Fruit fly (Drosophila melanogaster) whole organism, embryonic: ENCODE data around the gene CG4783.

ENCODE experiments used
- Atf6 ChIP-seq: fragments of 200-800 bp; sonication (Bioruptor generic); IDR thresholded peaks from 2 replicates; pipeline ENCODE4 v1.3.6; 2022; ENCODE audit warnings: missing biosample characterization, missing genetic modification characterization
- Bgb ChIP-seq: fragments of 200-800 bp; sonication (Bioruptor generic); IDR thresholded peaks from 2 replicates; pipeline ENCODE4 v1.3.6; 2022; ENCODE audit warnings: missing biosample characterization, missing genetic modification characterization; ENCODE audit not compliant: partially characterized antibody
- CG10267 ChIP-seq: fragments of 200-800 bp; sonication (Bioruptor generic); optimal IDR thresholded peaks from 2 replicates; lab custom pipeline; 2018; ENCODE audit warnings: missing biosample characterization, mild to moderate bottlenecking, missing genetic modification characterization, moderate library complexity
- CG10274 ChIP-seq: fragments of 200-800 bp; sonication (Bioruptor generic); optimal IDR thresholded peaks from 3 replicates; lab custom pipeline; 2017; ENCODE audit warnings: missing biosample characterization, mild to moderate bottlenecking, missing genetic modification characterization
- CG10959 ChIP-seq: fragments of 200-800 bp; sonication (Bioruptor generic); IDR thresholded peaks from 2 replicates; pipeline ENCODE4 v1.3.6; 2022; ENCODE audit warnings: missing biosample characterization, missing genetic modification characterization
- CG11456 ChIP-seq: fragments of 200-800 bp; sonication (Bioruptor generic); IDR thresholded peaks from 3 replicates; pipeline ENCODE4 v1.3.6; 2022; ENCODE audit warnings: missing biosample characterization, missing genetic modification characterization
- CG11696 ChIP-seq: fragments of 200-800 bp; sonication (Bioruptor generic); IDR thresholded peaks from 2 replicates; pipeline ENCODE4 v1.3.6; 2022; ENCODE audit warnings: missing biosample characterization, missing genetic modification characterization
- CG12299 ChIP-seq: fragments of 200-800 bp; sonication (Bioruptor generic); optimal IDR thresholded peaks from 2 replicates; lab custom pipeline; 2018; ENCODE audit warnings: missing biosample characterization, mild to moderate bottlenecking, missing genetic modification characterization
- CG12942 ChIP-seq: fragments of 200-800 bp; sonication (Bioruptor generic); optimal IDR thresholded peaks from 3 replicates; lab custom pipeline; 2016; ENCODE audit warnings: missing biosample characterization, missing genetic modification characterization
- CG1602 ChIP-seq: fragments of 200-800 bp; sonication (Bioruptor generic); optimal IDR thresholded peaks from 3 replicates; lab custom pipeline; 2016; ENCODE audit warnings: missing biosample characterization, missing genetic modification characterization
- CG17612 ChIP-seq: fragments of 200-800 bp; sonication (Bioruptor generic); IDR thresholded peaks from 2 replicates; pipeline ENCODE4 v1.3.6; 2022; ENCODE audit warnings: missing biosample characterization, missing genetic modification characterization
- CG2129 ChIP-seq: fragments of 200-800 bp; sonication (Bioruptor generic); IDR thresholded peaks from 2 replicates; pipeline ENCODE4 v1.3.6; 2022; ENCODE audit warnings: missing biosample characterization, missing genetic modification characterization; ENCODE audit not compliant: partially characterized antibody
- CG2889 ChIP-seq: fragments of 200-800 bp; sonication (Bioruptor generic); IDR thresholded peaks from 3 replicates; pipeline ENCODE4 v1.3.6; 2022; ENCODE audit warnings: missing biosample characterization, missing genetic modification characterization
- CG31224 ChIP-seq: fragments of 200-800 bp; sonication (Bioruptor generic); IDR thresholded peaks from 2 replicates; pipeline ENCODE4 v1.3.6; 2022; ENCODE audit warnings: missing biosample characterization, missing genetic modification characterization
- CG31441 ChIP-seq: fragments of 200-800 bp; sonication (Bioruptor generic); IDR thresholded peaks from 2 replicates; pipeline ENCODE4 v1.3.6; 2022; ENCODE audit warnings: missing biosample characterization, missing genetic modification characterization
- CG33213 ChIP-seq: fragments of 200-800 bp; sonication (Bioruptor generic); optimal IDR thresholded peaks from 3 replicates; lab custom pipeline; 2016; ENCODE audit warnings: missing biosample characterization, missing genetic modification characterization
- CG4360 ChIP-seq: fragments of 200-800 bp; sonication (Bioruptor generic); IDR thresholded peaks from 2 replicates; pipeline ENCODE4 v1.3.6; 2022; ENCODE audit warnings: missing biosample characterization, missing genetic modification characterization
- CG8281 ChIP-seq: fragments of 200-800 bp; sonication (Bioruptor generic); optimal IDR thresholded peaks from 2 replicates; lab custom pipeline; 2018; ENCODE audit warnings: missing biosample characterization, mild to moderate bottlenecking, missing genetic modification characterization, moderate library complexity
- CG8290 ChIP-seq, 3 experiments: fragments of 200-800 bp; sonication (Bioruptor generic); optimal IDR thresholded peaks; 2 replicates each; lab custom pipeline; 2016 to 2019; ENCODE audit warnings: missing biosample characterization in 3 of 3, missing genetic modification characterization in 3 of 3, mild to moderate bottlenecking in 2 of 3, moderate library complexity in 1 of 3
- CG9609 ChIP-seq: fragments of 200-800 bp; sonication (Bioruptor generic); optimal IDR thresholded peaks from 3 replicates; lab custom pipeline; 2016; ENCODE audit warnings: missing biosample characterization, missing genetic modification characterization
- CG9727 ChIP-seq: fragments of 200-800 bp; sonication (Bioruptor generic); optimal IDR thresholded peaks from 3 replicates; lab custom pipeline; 2017; ENCODE audit warnings: missing biosample characterization, mild to moderate bottlenecking, missing genetic modification characterization
- D ChIP-seq, 2 experiments: fragments of 200-800 bp in 1 of 2; fragments of >200 bp in 1 of 2; sonication (Bioruptor generic) in 1 of 2; optimal IDR thresholded peaks; 2 replicates in 1 of 2; 3 replicates in 1 of 2; lab custom pipeline; 2017; ENCODE audit warnings: mild to moderate bottlenecking in 1 of 2, missing biosample characterization in 1 of 2, missing genetic modification characterization in 1 of 2, missing genetic modification reagents in 1 of 2
- ERR ChIP-seq: fragments of 200-800 bp; sonication (Bioruptor generic); optimal IDR thresholded peaks from 2 replicates; lab custom pipeline; 2016; ENCODE audit warnings: missing biosample characterization, missing genetic modification characterization
- HLH54F ChIP-seq: fragments of 200-800 bp; sonication (Bioruptor generic); optimal IDR thresholded peaks from 3 replicates; lab custom pipeline; 2016; ENCODE audit warnings: missing biosample characterization, missing genetic modification characterization
- Jarid2 ChIP-seq: fragments of 200-800 bp; sonication (Bioruptor generic); optimal IDR thresholded peaks from 3 replicates; lab custom pipeline; 2017; ENCODE audit warnings: mild to moderate bottlenecking, missing biosample characterization, missing genetic modification reagents, missing genetic modification characterization
- Mad ChIP-seq: fragments of 200-800 bp; sonication (Bioruptor generic); optimal IDR thresholded peaks from 2 replicates; lab custom pipeline; 2016; ENCODE audit warnings: missing biosample characterization, missing genetic modification characterization
- Meics ChIP-seq: fragments of 200-800 bp; sonication (Bioruptor generic); optimal IDR thresholded peaks from 2 replicates; lab custom pipeline; 2017; ENCODE audit warnings: missing biosample characterization, mild to moderate bottlenecking, missing genetic modification characterization
- Oaz ChIP-seq: fragments of 200-800 bp; sonication (Bioruptor generic); IDR thresholded peaks from 2 replicates; pipeline ENCODE4 v1.3.6; 2022; ENCODE audit warnings: missing biosample characterization, missing genetic modification characterization
- Rfx ChIP-seq: fragments of 200-800 bp; sonication (Bioruptor generic); IDR thresholded peaks from 2 replicates; pipeline ENCODE4 v1.3.6; 2022; ENCODE audit warnings: missing biosample characterization, missing genetic modification characterization
- Sox102F ChIP-seq: fragments of 200-800 bp; sonication (Bioruptor generic); optimal IDR thresholded peaks from 2 replicates; lab custom pipeline; 2018; ENCODE audit warnings: missing biosample characterization, mild to moderate bottlenecking, missing genetic modification characterization, moderate library complexity
- Stat92E ChIP-seq, 3 experiments: fragments of >200 bp in 2 of 3; fragments of 200-800 bp in 1 of 3; sonication (Bioruptor generic) in 1 of 3; optimal IDR thresholded peaks; 2 replicates each; lab custom pipeline; 2017 to 2019; ENCODE audit warnings: missing biosample characterization in 3 of 3, missing genetic modification characterization in 3 of 3, mild to moderate bottlenecking in 1 of 3, moderate library complexity in 1 of 3
- ara ChIP-seq: fragments of 200-800 bp; sonication (Bioruptor generic); IDR thresholded peaks from 2 replicates; pipeline ENCODE4 v1.3.6; 2022; ENCODE audit warnings: missing biosample characterization, missing genetic modification characterization
- cas ChIP-seq: fragments of 200-800 bp; sonication (Bioruptor generic); IDR thresholded peaks from 2 replicates; pipeline ENCODE4 v1.3.6; 2022; ENCODE audit warnings: missing biosample characterization, missing genetic modification characterization
- ci ChIP-seq: fragments of 200-800 bp; sonication (Bioruptor generic); IDR thresholded peaks from 3 replicates; pipeline ENCODE4 v1.3.6; 2022; ENCODE audit warnings: missing biosample characterization, missing genetic modification characterization
- cwo ChIP-seq: fragments of 200-800 bp; sonication (Bioruptor generic); optimal IDR thresholded peaks from 3 replicates; lab custom pipeline; 2017; ENCODE audit warnings: missing biosample characterization, missing genetic modification characterization, mild to moderate bottlenecking, moderate library complexity, missing genetic modification reagents
- dati ChIP-seq: fragments of 200-800 bp; sonication (Bioruptor generic); IDR thresholded peaks from 2 replicates; pipeline ENCODE4 v1.3.6; 2022; ENCODE audit warnings: missing biosample characterization, missing genetic modification characterization
- gcm2 ChIP-seq: fragments of 200-800 bp; sonication (Bioruptor generic); optimal IDR thresholded peaks from 2 replicates; lab custom pipeline; 2016; ENCODE audit warnings: missing biosample characterization, missing genetic modification characterization
- gro ChIP-seq: fragments of 200-800 bp; sonication (Bioruptor generic); optimal IDR thresholded peaks from 2 replicates; lab custom pipeline; 2016; ENCODE audit warnings: missing biosample characterization, missing genetic modification characterization
- ham ChIP-seq: fragments of 200-800 bp; sonication (Bioruptor generic); IDR thresholded peaks from 2 replicates; pipeline ENCODE4 v1.3.6; 2022; ENCODE audit warnings: missing biosample characterization, missing genetic modification characterization
- ind ChIP-seq: fragments of 200-800 bp; sonication (Bioruptor generic); optimal IDR thresholded peaks from 3 replicates; lab custom pipeline; 2016; ENCODE audit warnings: missing biosample characterization, missing genetic modification characterization
- kah ChIP-seq: fragments of 200-800 bp; sonication (Bioruptor generic); optimal IDR thresholded peaks from 2 replicates; lab custom pipeline; 2018; ENCODE audit warnings: missing biosample characterization, mild to moderate bottlenecking, missing genetic modification characterization
- ken ChIP-seq: fragments of 200-800 bp; sonication (Bioruptor generic); IDR thresholded peaks from 3 replicates; pipeline ENCODE4 v1.3.6; 2022; ENCODE audit warnings: missing biosample characterization, missing genetic modification characterization
- kni ChIP-seq: fragments of 200-800 bp; sonication (Bioruptor generic); optimal IDR thresholded peaks from 3 replicates; lab custom pipeline; 2017; ENCODE audit warnings: mild to moderate bottlenecking, missing biosample characterization, missing genetic modification reagents, missing genetic modification characterization
- maf-S ChIP-seq: fragments of 200-800 bp; sonication (Bioruptor generic); optimal IDR thresholded peaks from 2 replicates; lab custom pipeline; 2016; ENCODE audit warnings: missing biosample characterization, missing genetic modification characterization
- mam ChIP-seq: fragments of 200-800 bp; sonication (Bioruptor generic); optimal IDR thresholded peaks from 3 replicates; lab custom pipeline; 2016; ENCODE audit warnings: missing biosample characterization, missing genetic modification characterization
- pita ChIP-seq: fragments of 200-800 bp; sonication (Bioruptor generic); optimal IDR thresholded peaks from 2 replicates; lab custom pipeline; 2017; ENCODE audit warnings: missing biosample characterization, mild to moderate bottlenecking, missing genetic modification characterization
- ranshi ChIP-seq: fragments of 200-800 bp; sonication (Bioruptor generic); IDR thresholded peaks from 2 replicates; pipeline ENCODE4 v1.3.6; 2022; ENCODE audit warnings: missing biosample characterization, missing genetic modification characterization
- trem ChIP-seq: fragments of 200-800 bp; optimal IDR thresholded peaks from 3 replicates; lab custom pipeline; 2019; ENCODE audit warnings: missing biosample characterization, mild to moderate bottlenecking, missing genetic modification characterization, moderate library complexity
- ttk ChIP-seq: fragments of 200-800 bp; sonication (Bioruptor generic); IDR thresholded peaks from 2 replicates; pipeline ENCODE4 v2.1.2; 2022; ENCODE audit warnings: missing biosample characterization, missing genetic modification characterization

CG4783 gene

DNA sequence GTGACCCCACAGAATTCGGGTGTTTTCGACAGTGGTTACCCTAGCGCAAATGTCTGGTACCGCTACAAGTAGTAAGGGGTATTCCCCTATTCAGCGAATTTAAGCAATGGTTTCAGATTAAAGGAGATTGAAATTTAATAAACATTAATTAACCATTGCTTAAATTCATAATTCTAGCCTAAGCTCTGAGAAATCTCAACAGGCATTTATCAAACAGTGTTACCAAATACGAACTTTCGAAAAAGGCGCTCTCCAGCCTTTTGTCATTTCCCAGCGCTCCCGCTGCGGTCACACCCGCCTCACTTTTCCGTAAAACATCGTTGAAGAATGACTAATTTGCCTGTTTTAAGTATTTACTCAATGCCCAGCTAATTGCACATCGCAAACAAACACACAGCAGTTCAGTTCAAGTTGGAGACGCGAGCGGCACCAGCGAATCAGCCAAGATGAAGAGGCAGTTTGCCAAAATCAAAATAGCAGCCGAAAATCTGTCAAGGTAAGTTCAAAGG is 43.3 kb upstream of the CG4783 start, which contains the start of the genes Surf6 and RhoGAP92B (continued):
- TF ChIP-seq mam (GFP tag; lab: Kevin White, UChicago) (peak; percentile 71), gro (GFP tag; lab: Kevin White, UChicago) (peak; percentile 62), Jarid2 (peak; percentile 53), CG11456 (GFP tag; lab: Robert Waterston, UW) (no peak), ERR (GFP tag; lab: Kevin White, UChicago) (peak; percentile 38), CG10267 (tag; lab: Kevin White, UChicago) (peak; percentile 77), ttk (GFP tag; lab: Robert Waterston, UW) (peak; percentile 19; the same call in 1 of the 2 replicates), CG9727 (GFP tag; lab: Kevin White, UChicago) (peak; percentile 68), CG12942 (GFP tag; lab: Kevin White, UChicago) (peak; percentile 49), CG11696 (no peak), HLH54F (peak; percentile 58), CG10274 (no peak), maf-S (GFP tag; lab: Kevin White, UChicago) (peak; percentile 19), kah (GFP tag; lab: Kevin White, UChicago) (peak; percentile 73), CG10959 (GFP tag; lab: Robert Waterston, UW) (no peak), ci (GFP tag; lab: Robert Waterston, UW) (peak; percentile 65; the same call in 1 of the 3 replicates), Atf6 (GFP tag; lab: Robert Waterston, UW) (peak; percentile 63; the same call in 1 of the 2 replicates), ara (GFP tag; lab: Robert Waterston, UW) (peak; percentile 45; the same call in 1 of the 2 replicates), Stat92E (GFP tag; optimal IDR thresholded peaks at IDR 0.05; lab: Kevin White, UChicago) (peak in 1 of 3 experiments; percentile 71), CG9609 (GFP tag; lab: Kevin White, UChicago) (peak; percentile 54), CG8281 (tag; lab: Kevin White, UChicago) (no peak), pita (GFP tag; lab: Kevin White, UChicago) (no peak), D (optimal IDR thresholded peaks at IDR 0.05; lab: Kevin White, UChicago) (no peak), D (GFP tag; optimal IDR thresholded peaks at IDR 0.05; lab: Kevin White, UChicago) (peak; percentile 31), Rfx (GFP tag; lab: Robert Waterston, UW) (peak; percentile 59; the same call in 1 of the 2 replicates), ind (GFP tag; lab: Kevin White, UChicago) (peak; percentile 54), CG33213 (GFP tag; lab: Kevin White, UChicago) (peak; percentile 76), CG12299 (tag; lab: Kevin White, UChicago) (peak; percentile 55), dati (GFP tag; lab: Robert Waterston, UW) (no peak), CG4360 (GFP tag; lab: Robert Waterston, UW) (0 out of 2 replicates have a peak, but pooled peaks have one; percentile 8), Meics (GFP tag; lab: Kevin White, UChicago) (peak; percentile 69), CG17612 (GFP tag; lab: Robert Waterston, UW) (0 out of 2 replicates have a peak, but pooled peaks have one; percentile 23), CG2889 (no peak), ranshi (GFP tag; lab: Robert Waterston, UW) (0 out of 2 replicates have a peak, but pooled peaks have one; percentile 25), cas (GFP tag; lab: Robert Waterston, UW) (peak; percentile 54; the same call in 1 of the 2 replicates), Sox102F (GFP tag; lab: Kevin White, UChicago) (no peak), Oaz (no peak), cwo (GFP tag; lab: Kevin White, UChicago) (peak; percentile 95), Mad (GFP tag; lab: Kevin White, UChicago) (peak; percentile 63), CG8290 (GFP tag; optimal IDR thresholded peaks at IDR 0.05; lab: Kevin White, UChicago) (peak; percentile 34), CG8290 (tag; optimal IDR thresholded peaks at IDR 0.05; lab: Kevin White, UChicago) (peak; percentile 31 to 64), CG31441 (GFP tag; lab: Robert Waterston, UW) (peak; percentile 76), gcm2 (GFP tag; lab: Kevin White, UChicago) (no peak), Bgb (GFP tag; lab: Robert Waterston, UW) (no peak), ken (GFP tag; lab: Robert Waterston, UW) (0 out of 3 replicates have a peak, but pooled peaks have one; percentile 37), ham (GFP tag; lab: Robert Waterston, UW) (no peak), CG1602 (GFP tag; lab: Kevin White, UChicago) (peak; percentile 17), trem (tag; lab: Kevin White, UChicago) (peak; percentile 89), kni (peak; percentile 39), CG31224 (GFP tag; lab: Robert Waterston, UW) (no peak), CG2129 (no peak)
